Fruit fly (Drosophila melanogaster): Measurements from ENCODE around the gene AkhR.

The AkhR gene

DNA sequence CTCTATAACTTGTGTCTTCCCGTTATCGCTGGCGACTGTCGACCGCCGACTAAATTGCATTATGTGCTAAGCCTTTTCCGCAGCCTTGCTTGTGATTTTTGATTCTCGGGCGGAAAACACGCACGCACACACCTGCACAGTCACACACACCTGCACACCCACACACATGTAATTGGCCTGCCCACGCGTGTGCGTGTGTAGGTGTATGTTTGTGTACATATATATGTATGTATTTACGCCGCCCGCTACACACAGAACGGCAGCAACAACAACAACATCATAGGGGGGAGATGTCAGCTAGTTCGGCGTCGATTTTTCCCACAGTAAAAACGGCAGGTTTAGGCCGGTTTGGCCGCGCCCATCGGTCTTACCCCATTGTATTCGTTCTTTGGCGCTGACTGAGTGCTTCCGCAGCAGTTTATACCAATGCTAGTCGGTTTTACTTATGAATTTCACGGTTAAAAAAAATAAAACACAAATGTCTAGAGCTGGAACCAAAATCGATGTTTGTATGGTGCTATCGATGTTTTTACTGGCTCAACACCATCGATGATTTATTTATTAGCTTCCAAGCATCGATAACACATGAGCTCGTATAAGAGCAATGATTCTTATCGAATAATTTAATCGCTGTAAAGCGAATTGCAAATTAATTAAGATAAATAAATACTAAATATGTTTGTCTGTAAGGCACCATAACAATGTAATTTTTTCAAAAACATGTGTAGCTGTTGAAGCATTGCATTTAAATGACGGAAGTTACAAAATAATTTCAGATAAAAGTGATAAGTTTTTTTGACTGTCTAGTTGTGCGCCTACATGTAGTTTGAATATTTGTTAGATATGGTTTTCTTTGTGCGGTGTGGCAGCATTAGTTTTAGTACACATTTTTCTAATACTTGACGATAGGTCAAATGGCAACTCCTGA, 7.1 kb upstream of the AkhR start, which contains the start of gene homer (continued):
- no peak for TF ChIP-seq sc (optimal IDR thresholded peaks at IDR 0.05)
- TF ChIP-seq sc (GFP tag; optimal IDR thresholded peaks at IDR 0.05), result no peak
- peak; percentile 22 for TF ChIP-seq da (GFP tag; optimal IDR thresholded peaks at IDR 0.05)
- no peak for TF ChIP-seq dysf (GFP tag; IDR thresholded peaks at IDR 0.05)
- TF ChIP-seq CG31365 (tag; optimal IDR thresholded peaks at IDR 0.05), result no peak
- no peak for TF ChIP-seq tx (GFP tag; optimal IDR thresholded peaks at IDR 0.05)
- TF ChIP-seq CoRest (tag; optimal IDR thresholded peaks at IDR 0.05), result no peak
- no peak for TF ChIP-seq crc (GFP tag; optimal IDR thresholded peaks at IDR 0.05)
- no peak for TF ChIP-seq al (GFP tag; IDR thresholded peaks at IDR 0.05)
- no peak for TF ChIP-seq E2f1 (GFP tag; IDR thresholded peaks at IDR 0.05)

DNA sequence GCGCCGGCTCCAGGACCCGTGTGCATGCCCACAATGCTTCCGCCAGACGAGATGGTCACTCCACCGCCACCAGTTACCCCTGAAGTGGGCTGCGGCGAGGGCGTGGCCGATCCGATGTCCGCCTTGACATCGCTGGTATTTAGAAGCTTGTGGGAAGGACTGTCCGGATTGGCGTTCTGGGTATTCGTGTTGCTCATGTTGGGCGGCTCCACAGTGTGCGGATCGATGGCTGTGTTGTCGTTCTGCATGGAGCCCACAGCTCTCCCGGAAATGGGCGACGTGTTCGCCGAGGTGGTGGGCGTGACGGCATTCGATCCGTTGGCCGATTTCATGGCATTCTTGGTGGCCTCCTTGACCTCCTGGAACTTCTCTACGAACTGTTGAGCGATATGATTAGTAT, 5.7 kb upstream of the AkhR start:
- TF ChIP-seq sob (GFP tag; IDR thresholded peaks at IDR 0.05) (no peak), CG17328 (GFP tag; IDR thresholded peaks at IDR 0.05) (0 out of 2 replicates have a peak, but pooled peaks have one; percentile 10), Ets65A (GFP tag) (peak; percentile 92), da (GFP tag; optimal IDR thresholded peaks at IDR 0.05) (no peak), slbo (GFP tag; IDR thresholded peaks at IDR 0.05) (no peak), toy (GFP tag; IDR thresholded peaks at IDR 0.05) (no peak), ci (GFP tag; IDR thresholded peaks at IDR 0.05) (0 out of 3 replicates have a peak, but pooled peaks have one; percentile 23)

DNA sequence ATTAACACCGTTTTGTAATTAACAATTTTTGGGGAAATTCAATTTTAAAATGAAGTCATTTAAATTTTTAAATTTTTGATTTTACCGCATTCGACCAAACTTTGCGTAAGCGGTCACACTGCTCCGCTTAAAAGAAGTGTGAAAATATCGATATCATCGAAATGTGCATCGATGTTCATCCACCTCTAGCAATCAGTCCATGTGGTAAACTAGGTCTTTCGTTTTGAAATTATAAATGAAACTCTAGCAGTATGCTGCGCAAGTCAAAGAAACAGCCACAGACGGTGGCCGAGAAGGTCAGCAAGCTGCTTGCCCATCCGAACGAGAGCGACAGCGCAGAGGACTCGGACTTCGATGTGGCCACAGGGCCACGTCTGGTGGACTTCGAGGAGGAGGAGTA, 1.5 kb upstream of the AkhR start, which contains the start of gene Aatf:
Gene Aatf, plus strand, starts transcription at position 166 of the 400 bp plus-strand sequence.
- TF ChIP-seq nom (GFP tag; optimal IDR thresholded peaks at IDR 0.05), result no peak
- no peak for TF ChIP-seq dimm (GFP tag; IDR thresholded peaks at IDR 0.05)
- TF ChIP-seq ab (GFP tag; optimal IDR thresholded peaks at IDR 0.05), result no peak
- TF ChIP-seq Scr (GFP tag; IDR thresholded peaks at IDR 0.05; ENCODE audit: partially characterized antibody), result peak; percentile 83
- TF ChIP-seq HLH4C (GFP tag; IDR thresholded peaks at IDR 0.05; ENCODE audit: partially characterized antibody), result peak; percentile 71
- peak; percentile 32 for TF ChIP-seq HmgZ (tag; optimal IDR thresholded peaks at IDR 0.05)
- peak; percentile 53; the same call in 1 of the 3 replicates for TF ChIP-seq hb (GFP tag; IDR thresholded peaks at IDR 0.05; ENCODE audit: partially characterized antibody)
- TF ChIP-seq hkb (optimal IDR thresholded peaks at IDR 0.05), result no peak
- no peak for TF ChIP-seq hkb (GFP tag; IDR thresholded peaks at IDR 0.05)
- no peak for TF ChIP-seq CG3065 (GFP tag; optimal IDR thresholded peaks at IDR 0.05)
- no peak for TF ChIP-seq CG15696 (tag; optimal IDR thresholded peaks at IDR 0.05)
- TF ChIP-seq schlank (tag; optimal IDR thresholded peaks at IDR 0.05), result no peak
- TF ChIP-seq vnd (GFP tag; IDR thresholded peaks at IDR 0.05; ENCODE audit: partially characterized antibody), result peak; percentile 64
- TF ChIP-seq Drgx (GFP tag; IDR thresholded peaks at IDR 0.05), result no peak
- TF ChIP-seq nmo (GFP tag; optimal IDR thresholded peaks at IDR 0.05), result peak; percentile 42
- no peak for TF ChIP-seq CG30403 (GFP tag; optimal IDR thresholded peaks at IDR 0.05)
- TF ChIP-seq ind (GFP tag; optimal IDR thresholded peaks at IDR 0.05), result no peak
- peak; percentile 59; the same call in 2 of the 3 replicates for TF ChIP-seq CG14860 (GFP tag; IDR thresholded peaks at IDR 0.05; ENCODE audit: partially characterized antibody)
- no peak for TF ChIP-seq CG12299 (tag; optimal IDR thresholded peaks at IDR 0.05)
- TF ChIP-seq CG15514 (GFP tag; optimal IDR thresholded peaks at IDR 0.05), result peak; percentile 71
- TF ChIP-seq CG3163 (GFP tag; optimal IDR thresholded peaks at IDR 0.05), result no peak
- TF ChIP-seq her (GFP tag; optimal IDR thresholded peaks at IDR 0.05), result peak; percentile 11
- no peak for TF ChIP-seq Nf-YB (GFP tag; optimal IDR thresholded peaks at IDR 0.05)
- no peak for TF ChIP-seq CG14441 (GFP tag; IDR thresholded peaks at IDR 0.05)
- no peak for TF ChIP-seq CG4404 (GFP tag; IDR thresholded peaks at IDR 0.05)
- no peak for TF ChIP-seq tap (tag; optimal IDR thresholded peaks at IDR 0.05)
- no peak for TF ChIP-seq CG15601 (tag; optimal IDR thresholded peaks at IDR 0.05)
- TF ChIP-seq CG7928 (GFP tag; optimal IDR thresholded peaks at IDR 0.05), result no peak
- TF ChIP-seq zen (tag; optimal IDR thresholded peaks at IDR 0.05), result no peak
- no peak for TF ChIP-seq HLHmδ (GFP tag; optimal IDR thresholded peaks at IDR 0.05)
- TF ChIP-seq CG10147 (GFP tag; optimal IDR thresholded peaks at IDR 0.05), result no peak

Data from whole organism, embryonic.